Fruit fly (Drosophila melanogaster) whole organism, embryonic: ENCODE measurements around the gene Argl.

Experiments used
- CG10321 ChIP-seq: fragments of 200-800 bp; sonication (Bioruptor generic); IDR thresholded peaks from 2 replicates; pipeline ENCODE4 v1.3.6; 2022; ENCODE audit warnings: missing biosample characterization, missing genetic modification characterization
- CG10431 ChIP-seq: fragments of 200-800 bp; sonication (Bioruptor generic); optimal IDR thresholded peaks from 3 replicates; lab custom pipeline; 2018; ENCODE audit warnings: missing biosample characterization, mild to moderate bottlenecking, missing genetic modification characterization
- CG11696 ChIP-seq: fragments of 200-800 bp; sonication (Bioruptor generic); IDR thresholded peaks from 2 replicates; pipeline ENCODE4 v1.3.6; 2022; ENCODE audit warnings: missing biosample characterization, missing genetic modification characterization
- CG12391 ChIP-seq: fragments of 200-800 bp; sonication (Bioruptor generic); optimal IDR thresholded peaks from 3 replicates; lab custom pipeline; 2018; ENCODE audit warnings: missing biosample characterization, mild to moderate bottlenecking, missing genetic modification characterization, moderate library complexity
- CG12769 ChIP-seq: fragments of 200-800 bp; sonication (Bioruptor generic); optimal IDR thresholded peaks from 2 replicates; lab custom pipeline; 2019; ENCODE audit warnings: missing biosample characterization, mild to moderate bottlenecking, missing genetic modification characterization, moderate library complexity
- CG13287 ChIP-seq: fragments of 200-800 bp; sonication (Bioruptor generic); IDR thresholded peaks from 2 replicates; pipeline ENCODE4 v1.3.6; 2022; ENCODE audit warnings: missing biosample characterization, missing genetic modification characterization; ENCODE audit not compliant: partially characterized antibody
- CG15011 ChIP-seq: fragments of 200-800 bp; sonication (Bioruptor generic); optimal IDR thresholded peaks from 3 replicates; lab custom pipeline; 2018; ENCODE audit warnings: missing biosample characterization, mild to moderate bottlenecking, missing genetic modification characterization
- CG15696 ChIP-seq: fragments of 200-800 bp; sonication (Bioruptor generic); optimal IDR thresholded peaks from 2 replicates; lab custom pipeline; 2019; ENCODE audit warnings: missing biosample characterization, mild to moderate bottlenecking, missing genetic modification characterization, moderate library complexity
- CG1647 ChIP-seq: fragments of 200-800 bp; sonication (Bioruptor generic); optimal IDR thresholded peaks from 3 replicates; lab custom pipeline; 2016; ENCODE audit warnings: missing biosample characterization, missing genetic modification characterization
- CG16779 ChIP-seq: fragments of 200-800 bp; sonication (Bioruptor generic); IDR thresholded peaks from 2 replicates; pipeline ENCODE4 v1.3.6; 2022; ENCODE audit warnings: missing biosample characterization, missing genetic modification characterization
- CG2116 ChIP-seq: fragments of 200-800 bp; sonication (Bioruptor generic); optimal IDR thresholded peaks from 3 replicates; lab custom pipeline; 2018; ENCODE audit warnings: missing biosample characterization, mild to moderate bottlenecking, missing genetic modification characterization
- CG2129 ChIP-seq: fragments of 200-800 bp; sonication (Bioruptor generic); IDR thresholded peaks from 2 replicates; pipeline ENCODE4 v1.3.6; 2022; ENCODE audit warnings: missing biosample characterization, missing genetic modification characterization; ENCODE audit not compliant: partially characterized antibody
- CG2678 ChIP-seq: fragments of 200-800 bp; sonication (Bioruptor generic); optimal IDR thresholded peaks from 3 replicates; lab custom pipeline; 2019; ENCODE audit warnings: missing biosample characterization, mild to moderate bottlenecking, missing genetic modification characterization, moderate library complexity
- CG42726 ChIP-seq: fragments of 200-800 bp; sonication (Bioruptor generic); IDR thresholded peaks from 2 replicates; pipeline ENCODE4 v1.3.6; 2022; ENCODE audit warnings: missing biosample characterization, missing genetic modification characterization; ENCODE audit not compliant: partially characterized antibody
- CG4854 ChIP-seq: fragments of 200-800 bp; sonication (Bioruptor generic); optimal IDR thresholded peaks from 2 replicates; lab custom pipeline; 2016; ENCODE audit warnings: missing biosample characterization, missing genetic modification characterization, inconsistent platforms
- CG6689 ChIP-seq: fragments of 200-800 bp; sonication (Bioruptor generic); IDR thresholded peaks from 2 replicates; pipeline ENCODE4 v1.3.6; 2022; ENCODE audit warnings: missing biosample characterization, missing genetic modification characterization
- CHES-1-like ChIP-seq: fragments of 200-800 bp; sonication (Bioruptor generic); optimal IDR thresholded peaks from 2 replicates; lab custom pipeline; 2016; ENCODE audit warnings: missing biosample characterization, missing genetic modification characterization
- Chrac-16 ChIP-seq: fragments of 200-800 bp; sonication (Bioruptor generic); optimal IDR thresholded peaks from 3 replicates; lab custom pipeline; 2016; ENCODE audit warnings: missing biosample characterization, missing genetic modification characterization
- CkIIα-i1 ChIP-seq: fragments of 200-800 bp; sonication (Bioruptor generic); IDR thresholded peaks from 2 replicates; pipeline ENCODE4 v1.3.6; 2022; ENCODE audit warnings: missing biosample characterization, missing genetic modification characterization
- CoRest ChIP-seq: fragments of 200-800 bp; sonication (Bioruptor generic); optimal IDR thresholded peaks from 3 replicates; lab custom pipeline; 2018; ENCODE audit warnings: missing biosample characterization, mild to moderate bottlenecking, missing genetic modification characterization, moderate library complexity
- Dref ChIP-seq: fragments of 200-800 bp; sonication (Bioruptor generic); IDR thresholded peaks from 2 replicates; pipeline ENCODE4 v1.3.6; 2022; ENCODE audit warnings: missing biosample characterization, missing genetic modification characterization
- NC2β ChIP-seq: fragments of 200-800 bp; sonication (Bioruptor generic); optimal IDR thresholded peaks from 2 replicates; lab custom pipeline; 2016; ENCODE audit warnings: missing biosample characterization, missing genetic modification characterization
- NFAT ChIP-seq: fragments of 200-800 bp; sonication (Bioruptor generic); IDR thresholded peaks from 2 replicates; pipeline ENCODE4 v1.3.6; 2022; ENCODE audit warnings: missing biosample characterization, missing genetic modification characterization
- Neu2 ChIP-seq: fragments of 200-800 bp; sonication (Bioruptor generic); optimal IDR thresholded peaks from 3 replicates; lab custom pipeline; 2016; ENCODE audit warnings: missing biosample characterization, missing genetic modification characterization, borderline replicate concordance
- Nf-YC ChIP-seq: fragments of 200-800 bp; optimal IDR thresholded peaks from 3 replicates; lab custom pipeline; 2019; ENCODE audit warnings: missing biosample characterization, mild to moderate bottlenecking, missing genetic modification characterization, moderate library complexity
- Oli ChIP-seq: fragments of 200-800 bp; sonication (Bioruptor generic); optimal IDR thresholded peaks from 2 replicates; lab custom pipeline; 2018; ENCODE audit warnings: missing biosample characterization, mild to moderate bottlenecking, missing genetic modification characterization, moderate library complexity
- Sox100B ChIP-seq: fragments of 200-800 bp; sonication (Bioruptor generic); optimal IDR thresholded peaks from 3 replicates; lab custom pipeline; 2018; ENCODE audit warnings: missing biosample characterization, mild to moderate bottlenecking, missing genetic modification characterization
- ash1 ChIP-seq: fragments of 200-800 bp; sonication (Bioruptor generic); optimal IDR thresholded peaks from 2 replicates; lab custom pipeline; 2018; ENCODE audit warnings: missing biosample characterization, mild to moderate bottlenecking, missing genetic modification characterization
- bbx ChIP-seq: fragments of 200-800 bp; sonication (Bioruptor generic); IDR thresholded peaks from 2 replicates; pipeline ENCODE4 v1.3.6; 2022; ENCODE audit warnings: missing biosample characterization, missing genetic modification characterization; ENCODE audit not compliant: partially characterized antibody
- cas ChIP-seq: fragments of 200-800 bp; sonication (Bioruptor generic); IDR thresholded peaks from 2 replicates; pipeline ENCODE4 v1.3.6; 2022; ENCODE audit warnings: missing biosample characterization, missing genetic modification characterization
- cato ChIP-seq: fragments of 200-800 bp; sonication (Bioruptor generic); optimal IDR thresholded peaks from 2 replicates; lab custom pipeline; 2016; ENCODE audit warnings: missing biosample characterization, missing genetic modification characterization, borderline replicate concordance
- crol ChIP-seq: fragments of 200-800 bp; sonication (Bioruptor generic); IDR thresholded peaks from 2 replicates; pipeline ENCODE4 v1.3.6; 2022; ENCODE audit warnings: missing biosample characterization, missing genetic modification characterization
- cwo ChIP-seq: fragments of 200-800 bp; sonication (Bioruptor generic); optimal IDR thresholded peaks from 3 replicates; lab custom pipeline; 2017; ENCODE audit warnings: missing biosample characterization, missing genetic modification characterization, mild to moderate bottlenecking, moderate library complexity, missing genetic modification reagents
- gcm2 ChIP-seq: fragments of 200-800 bp; sonication (Bioruptor generic); optimal IDR thresholded peaks from 2 replicates; lab custom pipeline; 2016; ENCODE audit warnings: missing biosample characterization, missing genetic modification characterization
- insv ChIP-seq, 2 experiments: fragments of 200-800 bp; sonication (Bioruptor generic); optimal IDR thresholded peaks; 3 replicates each; lab custom pipeline; 2016 to 2018; ENCODE audit warnings: missing biosample characterization in 2 of 2, missing genetic modification characterization in 2 of 2
- nerfin-1 ChIP-seq: fragments of 200-800 bp; sonication (Bioruptor generic); optimal IDR thresholded peaks from 3 replicates; lab custom pipeline; 2019; ENCODE audit warnings: missing biosample characterization, mild to moderate bottlenecking, missing genetic modification characterization, moderate library complexity
- odd ChIP-seq: fragments of 200-800 bp; sonication (Bioruptor generic); optimal IDR thresholded peaks from 2 replicates; lab custom pipeline; 2017; ENCODE audit warnings: missing biosample characterization, mild to moderate bottlenecking, missing genetic modification characterization
- pho ChIP-seq: fragments of 200-800 bp; sonication (Bioruptor generic); optimal IDR thresholded peaks from 2 replicates; lab custom pipeline; 2016; ENCODE audit warnings: missing biosample characterization, missing genetic modification characterization
- phol ChIP-seq: fragments of 200-800 bp; sonication (Bioruptor generic); optimal IDR thresholded peaks from 3 replicates; lab custom pipeline; 2018; ENCODE audit warnings: missing biosample characterization, mild to moderate bottlenecking, missing genetic modification characterization, moderate library complexity
- rib ChIP-seq: fragments of 200-800 bp; sonication (Bioruptor generic); IDR thresholded peaks from 2 replicates; pipeline ENCODE4 v1.3.6; 2022; ENCODE audit warnings: missing biosample characterization, missing genetic modification characterization
- run ChIP-seq: fragments of 200-800 bp; sonication (Bioruptor generic); optimal IDR thresholded peaks from 3 replicates; lab custom pipeline; 2018; ENCODE audit warnings: missing biosample characterization, mild to moderate bottlenecking, missing genetic modification characterization
- schlank ChIP-seq: fragments of 200-800 bp; sonication (Bioruptor generic); optimal IDR thresholded peaks from 2 replicates; lab custom pipeline; 2018; ENCODE audit warnings: missing biosample characterization, mild to moderate bottlenecking, missing genetic modification characterization
- scrt ChIP-seq: fragments of 200-800 bp; sonication (Bioruptor generic); optimal IDR thresholded peaks from 2 replicates; lab custom pipeline; 2018; ENCODE audit warnings: missing biosample characterization, mild to moderate bottlenecking, missing genetic modification characterization, moderate library complexity
- seq ChIP-seq: fragments of 200-800 bp; sonication (Bioruptor generic); IDR thresholded peaks from 2 replicates; pipeline ENCODE4 v1.3.6; 2022; ENCODE audit warnings: missing biosample characterization, missing genetic modification characterization
- sisA ChIP-seq: fragments of 200-800 bp; sonication (Bioruptor generic); IDR thresholded peaks from 2 replicates; pipeline ENCODE4 v1.3.6; 2022; ENCODE audit warnings: missing biosample characterization, missing genetic modification characterization
- sna ChIP-seq: fragments of 200-800 bp; sonication (Bioruptor generic); IDR thresholded peaks from 2 replicates; pipeline ENCODE4 v1.3.6; 2022; ENCODE audit warnings: missing biosample characterization, missing genetic modification characterization; ENCODE audit not compliant: partially characterized antibody
- vnd ChIP-seq: fragments of 200-800 bp; sonication (Bioruptor generic); IDR thresholded peaks from 3 replicates; pipeline ENCODE4 v1.3.6; 2022; ENCODE audit warnings: missing biosample characterization, missing genetic modification characterization; ENCODE audit not compliant: partially characterized antibody
- zfh1 ChIP-seq: fragments of 200-800 bp; sonication (Bioruptor generic); IDR thresholded peaks from 3 replicates; pipeline ENCODE4 v1.3.6; 2022; ENCODE audit warnings: missing biosample characterization, missing genetic modification characterization

Gene Argl

DNA sequence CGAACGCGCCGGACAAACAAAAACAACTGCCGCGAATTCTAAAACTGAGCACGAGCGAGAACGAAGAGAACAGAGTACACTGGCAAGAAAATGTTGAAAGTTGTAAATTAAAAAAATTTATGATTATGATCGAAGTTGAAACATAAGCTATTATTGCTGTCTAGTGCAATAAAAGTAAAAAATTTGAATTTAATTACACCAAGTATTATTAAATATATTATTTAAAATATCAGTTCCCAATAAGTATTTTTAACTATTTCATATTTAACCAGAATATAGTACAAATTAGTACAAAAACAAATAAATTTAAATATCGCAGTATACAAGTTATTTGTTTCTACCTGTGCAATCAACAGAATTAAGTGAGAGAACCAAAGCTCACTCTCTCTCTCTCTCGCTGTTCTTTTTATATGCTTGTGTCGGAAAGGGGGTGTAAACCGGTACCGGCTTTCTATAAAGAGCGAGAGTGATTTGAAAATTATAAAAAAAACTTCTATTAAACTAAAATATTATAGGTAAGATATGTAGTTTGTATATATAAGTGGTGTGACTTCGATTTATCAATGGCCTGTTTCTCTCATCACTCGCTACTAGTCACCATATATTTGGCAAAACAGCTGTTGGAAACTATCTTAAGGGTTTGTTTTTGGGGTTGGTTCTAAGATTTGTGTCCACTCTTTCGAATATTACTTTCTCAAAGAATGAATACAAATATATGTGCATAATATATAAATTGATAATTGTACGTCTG, 9.5 kb upstream of the Argl start, which contains the start of gene C1GalTA (continued):
- TF ChIP-seq cato (peak; percentile 91), CkIIα-i1 (GFP tag; lab: Robert Waterston, UW) (no peak), gcm2 (GFP tag; lab: Kevin White, UChicago) (peak; percentile 16), scrt (GFP tag; lab: Kevin White, UChicago) (peak; percentile 94), CG12391 (tag; lab: Kevin White, UChicago) (peak; percentile 100), Neu2 (GFP tag; lab: Kevin White, UChicago) (no peak), CG2678 (tag; lab: Kevin White, UChicago) (peak; percentile 100), NFAT (no peak; the same call in 1 of the 2 replicates), Sox100B (GFP tag; lab: Kevin White, UChicago) (peak; percentile 99), CG12769 (tag; lab: Kevin White, UChicago) (peak; percentile 61), CG2116 (peak; percentile 84), Nf-YC (tag; lab: Kevin White, UChicago) (peak; percentile 92), NC2β (no peak), CG10321 (peak; percentile 77; the same call in 1 of the 2 replicates), Oli (tag; lab: Kevin White, UChicago) (peak; percentile 98), CG13287 (GFP tag; lab: Robert Waterston, UW) (no peak), CG15011 (GFP tag; lab: Kevin White, UChicago) (peak; percentile 97), pho (GFP tag; lab: Kevin White, UChicago) (peak; percentile 67), bbx (GFP tag; lab: Robert Waterston, UW) (no peak), run (tag; lab: Kevin White, UChicago) (peak; percentile 97), schlank (peak; percentile 78), CG10431 (GFP tag; lab: Kevin White, UChicago) (peak; percentile 94), Chrac-16 (peak; percentile 93), vnd (no peak), ash1 (GFP tag; lab: Kevin White, UChicago) (no peak), CG4854 (GFP tag; lab: Kevin White, UChicago) (peak; percentile 49), CG6689 (GFP tag; lab: Robert Waterston, UW) (peak; percentile 98), nerfin-1 (tag; lab: Kevin White, UChicago) (peak; percentile 98), CHES-1-like (peak; percentile 78), rib (GFP tag; lab: Robert Waterston, UW) (peak; percentile 93), Dref (GFP tag; lab: Robert Waterston, UW) (no peak), cas (peak; percentile 89), CG42726 (no peak), CoRest (tag; lab: Kevin White, UChicago) (peak; percentile 100), CG1647 (GFP tag; lab: Kevin White, UChicago) (peak; percentile 36), seq (GFP tag; lab: Robert Waterston, UW) (peak; percentile 91), CG16779 (no peak), CG11696 (GFP tag; lab: Robert Waterston, UW) (peak; percentile 90), insv (GFP tag; optimal IDR thresholded peaks at IDR 0.05; lab: Kevin White, UChicago) (peak in 1 of 2 experiments; percentile 69), cwo (GFP tag; lab: Kevin White, UChicago) (peak; percentile 98), CG2129 (no peak), zfh1 (GFP tag; lab: Robert Waterston, UW) (peak; percentile 91), crol (GFP tag; lab: Robert Waterston, UW) (peak; percentile 68), odd (GFP tag; lab: Kevin White, UChicago) (peak; percentile 97), sisA (peak; percentile 86), CG15696 (tag; lab: Kevin White, UChicago) (peak; percentile 95), sna (GFP tag; lab: Robert Waterston, UW) (no peak), phol (tag; lab: Kevin White, UChicago) (peak; percentile 99)
